Worm (Caenorhabditis elegans): ENCODE measurements around the gene F28G4.4.

F28G4.4 gene

DNA sequence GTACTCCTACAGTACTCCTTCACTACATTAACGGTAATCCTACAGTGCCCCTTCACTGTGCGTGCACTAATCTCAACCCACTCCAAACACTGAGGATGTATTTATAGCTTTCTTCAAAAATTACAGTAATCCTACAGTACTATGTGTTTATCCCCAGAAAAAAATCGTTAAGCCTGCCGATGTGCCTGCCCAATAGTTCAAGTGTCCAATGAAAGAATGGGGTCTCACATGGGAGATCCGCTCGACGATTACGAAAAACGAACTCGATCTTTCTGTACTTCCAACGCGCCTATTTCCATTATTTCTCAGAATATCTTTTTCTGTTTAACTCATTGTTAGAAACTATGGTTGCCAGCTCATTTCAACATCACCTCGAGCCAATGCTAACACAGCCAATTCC is 27.6 kb downstream of the F28G4.4 start, which contains the start of gene nhr-218:
Gene nhr-218, plus strand, starts transcription at position 301 of the 400 bp plus-strand sequence.
- TF ChIP-seq ceh-88 (GFP tag; IDR thresholded peaks at IDR 0.05) (no peak), Y116A8C.19 (tag; optimal IDR thresholded peaks at IDR 0.05; ENCODE audit: borderline replicate concordance) (no peak), nhr-85 (tag) (no peak), ama-1 (optimal IDR thresholded peaks at IDR 0.05) (no peak), dpl-1 (GFP tag; optimal IDR thresholded peaks at IDR 0.05) (no peak), lir-3 (tag; optimal IDR thresholded peaks at IDR 0.05; ENCODE audit: poor library complexity) (no peak), xbp-1 (tag; optimal IDR thresholded peaks at IDR 0.05) (no peak), nhr-47 (tag; optimal IDR thresholded peaks at IDR 0.05) (no peak), vab-15 (tag; optimal IDR thresholded peaks at IDR 0.05) (no peak)

- TF ChIP-seq F16B12.6 (tag; optimal IDR thresholded peaks at IDR 0.05), result no peak
- TF ChIP-seq ceh-88 (GFP tag; IDR thresholded peaks at IDR 0.05), result no peak
- TF ChIP-seq unc-98 (GFP tag; IDR thresholded peaks at IDR 0.05), result no peak
- TF ChIP-seq nhr-90 (tag; optimal IDR thresholded peaks at IDR 0.05; ENCODE audit: poor library complexity), result no peak
- no peak for TF ChIP-seq mef-2 (tag; optimal IDR thresholded peaks at IDR 0.05)
- TF ChIP-seq C04F5.9 (tag; optimal IDR thresholded peaks at IDR 0.05), result no peak
- no peak for TF ChIP-seq sox-4 (tag; optimal IDR thresholded peaks at IDR 0.05)
- TF ChIP-seq blmp-1 (tag; optimal IDR thresholded peaks at IDR 0.05), result no peak
- TF ChIP-seq dpl-1 (GFP tag; optimal IDR thresholded peaks at IDR 0.05), result no peak
- no peak for TF ChIP-seq ceh-90 (tag; optimal IDR thresholded peaks at IDR 0.05)
- no peak for TF ChIP-seq lir-3 (tag; optimal IDR thresholded peaks at IDR 0.05; ENCODE audit: poor library complexity)
- TF ChIP-seq isw-1 (GFP tag; IDR thresholded peaks at IDR 0.05), result no peak
These were observed 29.3 kb downstream of the F28G4.4 start, which contains the start of gene bgnt-1.3 for ce11 chrV:16256395-16256794. bgnt-1.3 (minus strand) TSS chrV:16256495.

ce11 chrV:16253687-16254086 is 32.0 kb downstream of the F28G4.4 start, which contains the start of gene gcy-20:
gcy-20 (minus strand) TSS chrV:16253787.
- TF ChIP-seq jun-1 (tag; optimal IDR thresholded peaks at IDR 0.05), result no peak
- TF ChIP-seq snu-23 (GFP tag; optimal IDR thresholded peaks at IDR 0.05), result no peak
- no peak for TF ChIP-seq fkh-8 (tag; optimal IDR thresholded peaks at IDR 0.05)
- TF ChIP-seq egl-27 (tag; optimal IDR thresholded peaks at IDR 0.05), result no peak
- no peak for TF ChIP-seq dpl-1 (GFP tag; optimal IDR thresholded peaks at IDR 0.05)
- TF ChIP-seq swsn-7 (tag; optimal IDR thresholded peaks at IDR 0.05), result no peak
- TF ChIP-seq nhr-12 (tag; optimal IDR thresholded peaks at IDR 0.05), result no peak
- no peak for TF ChIP-seq fos-1 (tag; optimal IDR thresholded peaks at IDR 0.05)
- no peak for TF ChIP-seq grh-1 (GFP tag; IDR thresholded peaks at IDR 0.05)
- TF ChIP-seq nhr-11 (tag; optimal IDR thresholded peaks at IDR 0.05), result no peak
- TF ChIP-seq aha-1 (tag; optimal IDR thresholded peaks at IDR 0.05), result no peak
- TF ChIP-seq skn-1 (tag; optimal IDR thresholded peaks at IDR 0.05), result no peak
- no peak for TF ChIP-seq vab-15 (tag; optimal IDR thresholded peaks at IDR 0.05)
- no peak for TF ChIP-seq snpc-4 (tag; optimal IDR thresholded peaks at IDR 0.05)
- TF ChIP-seq xbp-1 (tag; optimal IDR thresholded peaks at IDR 0.05), result no peak

DNA sequence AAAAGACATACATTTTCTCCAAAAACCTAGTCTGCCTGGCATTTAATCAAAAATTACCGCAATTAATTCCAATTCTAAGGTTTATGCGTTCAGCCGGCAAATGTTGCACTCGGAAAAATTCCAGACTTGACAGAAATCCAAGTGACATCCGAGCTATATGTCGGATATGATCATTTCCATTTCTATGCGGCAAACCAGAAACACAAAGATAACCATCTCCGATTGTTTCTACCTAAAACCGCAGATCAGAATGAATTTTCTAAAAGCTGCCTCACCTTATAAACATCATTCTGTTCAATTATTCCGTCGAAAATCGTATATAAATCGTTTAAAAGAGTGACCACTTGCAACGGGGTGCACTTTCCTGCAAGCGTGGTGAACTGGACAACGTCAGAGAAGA is 36.6 kb downstream of the F28G4.4 start:
- TF ChIP-seq egl-13 (tag; optimal IDR thresholded peaks at IDR 0.05), result no peak
- no peak for TF ChIP-seq unc-98 (GFP tag; IDR thresholded peaks at IDR 0.05)
- no peak for TF ChIP-seq C34B4.2 (tag; optimal IDR thresholded peaks at IDR 0.05)
- TF ChIP-seq C16A3.4 (tag; optimal IDR thresholded peaks at IDR 0.05), result no peak
- TF ChIP-seq pax-3 (tag; optimal IDR thresholded peaks at IDR 0.05), result no peak
- no peak for TF ChIP-seq mef-2 (tag; optimal IDR thresholded peaks at IDR 0.05)
- no peak for TF ChIP-seq nhr-84 (tag; optimal IDR thresholded peaks at IDR 0.05)
- TF ChIP-seq ztf-11 (tag; optimal IDR thresholded peaks at IDR 0.05), result no peak
- no peak for TF ChIP-seq lin-15B (tag; optimal IDR thresholded peaks at IDR 0.05)
- no peak for TF ChIP-seq irx-1 (tag; optimal IDR thresholded peaks at IDR 0.05)
- no peak for TF ChIP-seq nhr-12 (tag; optimal IDR thresholded peaks at IDR 0.05)
- no peak for TF ChIP-seq dpl-1 (GFP tag; optimal IDR thresholded peaks at IDR 0.05)
- no peak for TF ChIP-seq ets-5 (GFP tag; IDR thresholded peaks at IDR 0.05)

Measured in whole organism, L1 larva.